Worm (Caenorhabditis elegans) whole organism, midembryonic: ENCODE results near the gene lipl-7.

ENCODE experiments used
- T22C8.4 ChIP-seq: fragments of 200-800 bp; sonication (Bioruptor generic); IDR thresholded peaks from 2 replicates; pipeline ENCODE4 v1.3.6; 2022; ENCODE audit warnings: missing genetic modification characterization, missing compliant biosample characterization
- cog-1 ChIP-seq: sonication (generic microtip); optimal IDR thresholded peaks from 2 replicates; lab custom pipeline; 2016; ENCODE audit warnings: missing genetic modification characterization, missing compliant biosample characterization
- flt-1 ChIP-seq: fragments of 200-800 bp; sonication (Bioruptor generic); IDR thresholded peaks from 2 replicates; pipeline ENCODE4 v1.3.6; 2022; ENCODE audit warnings: missing genetic modification characterization, missing compliant biosample characterization
- klf-2 ChIP-seq: fragments of 200-800 bp; sonication (Bioruptor generic); conservative IDR thresholded peaks from 2 replicates; pipeline ENCODE4 v1.3.6; 2022; ENCODE audit warnings: missing genetic modification reagents, missing genetic modification characterization, missing compliant biosample characterization
- med-1 ChIP-seq: sonication (generic microtip); optimal IDR thresholded peaks from 2 replicates; lab custom pipeline; 2017; ENCODE audit warnings: missing genetic modification characterization, mild to moderate bottlenecking, missing compliant biosample characterization, antibody characterized with exemption, missing genetic modification reagents; ENCODE audit not compliant: insufficient read depth
- ref-1 ChIP-seq: fragments of 200-800 bp; sonication (Bioruptor generic); conservative IDR thresholded peaks from 2 replicates; pipeline ENCODE4 v1.3.6; 2022; ENCODE audit warnings: missing genetic modification reagents, missing genetic modification characterization, missing compliant biosample characterization
- tab-1 ChIP-seq: fragments of 200-800 bp; sonication (Bioruptor generic); IDR thresholded peaks from 2 replicates; pipeline ENCODE4 v1.3.6; 2022; ENCODE audit warnings: missing genetic modification characterization, missing compliant biosample characterization
- ztf-23 ChIP-seq: fragments of 200-800 bp; sonication (Bioruptor generic); IDR thresholded peaks from 2 replicates; pipeline ENCODE4 v1.3.6; 2022; ENCODE audit warnings: missing genetic modification reagents, missing genetic modification characterization, missing compliant biosample characterization
- ztf-29 ChIP-seq: fragments of 200-800 bp; sonication (Bioruptor generic); IDR thresholded peaks from 2 replicates; pipeline ENCODE4 v1.3.6; 2022; ENCODE audit warnings: missing genetic modification reagents, missing genetic modification characterization, missing compliant biosample characterization

ce11 chrIV:10245666-10246210 lies 4.1 kb upstream of the lipl-7 start, which contains the start of gene F01G10.10:
- no peak for TF ChIP-seq flt-1 (GFP tag; lab: Robert Waterston, UW)
- no peak for TF ChIP-seq T22C8.4 (GFP tag; lab: Robert Waterston, UW)
- no peak for TF ChIP-seq ztf-29
- no peak for TF ChIP-seq ztf-23 (GFP tag; lab: Robert Waterston, UW)
- TF ChIP-seq tab-1, result no peak
- no peak for TF ChIP-seq ref-1
- no peak for TF ChIP-seq cog-1 (tag; lab: Kevin White, UChicago)
- TF ChIP-seq klf-2, result no peak
- no peak for TF ChIP-seq med-1 (GFP tag; lab: Kevin White, UChicago)
